Worm (Caenorhabditis elegans): ENCODE results near the gene F19G12.8.

Gene F19G12.8

ce11 chrX:1440161-1440560 is 23.0 kb downstream of the F19G12.8 start, which contains the start of gene sedl-1:
Gene sedl-1, minus strand, starts transcription at chrX:1440261.
- TF ChIP-seq jun-1 (tag; optimal IDR thresholded peaks at IDR 0.05) (no peak), mml-1 (tag; optimal IDR thresholded peaks at IDR 0.05) (no peak), fkh-2 (tag; optimal IDR thresholded peaks at IDR 0.05) (no peak), nhr-67 (tag; optimal IDR thresholded peaks at IDR 0.05) (no peak), nhr-77 (tag; optimal IDR thresholded peaks at IDR 0.05) (no peak), mdl-1 (tag; optimal IDR thresholded peaks at IDR 0.05) (no peak), zag-1 (tag; optimal IDR thresholded peaks at IDR 0.05) (no peak), nhr-237 (tag; optimal IDR thresholded peaks at IDR 0.05) (no peak), hmg-11 (tag; optimal IDR thresholded peaks at IDR 0.05) (no peak), egl-27 (tag; optimal IDR thresholded peaks at IDR 0.05) (no peak), nfya-1 (tag; optimal IDR thresholded peaks at IDR 0.05; ENCODE audit: insufficient read depth) (no peak), elt-2 (tag; optimal IDR thresholded peaks at IDR 0.05) (no peak), lin-15B (tag; optimal IDR thresholded peaks at IDR 0.05) (no peak), daf-12 (tag; optimal IDR thresholded peaks at IDR 0.05) (no peak), ama-1 (optimal IDR thresholded peaks at IDR 0.05) (no peak), ceh-28 (tag; optimal IDR thresholded peaks at IDR 0.05) (no peak), nhr-12 (tag; optimal IDR thresholded peaks at IDR 0.05) (no peak)

- no peak for TF ChIP-seq daf-12 (tag; optimal IDR thresholded peaks at IDR 0.05)
- no peak for TF ChIP-seq fkh-2 (tag; optimal IDR thresholded peaks at IDR 0.05)
- TF ChIP-seq elt-2 (tag; optimal IDR thresholded peaks at IDR 0.05), result no peak
Observed at ce11 chrX:1441602-1442183, 24.6 kb downstream of the F19G12.8 start.

- TF ChIP-seq elt-2 (tag; optimal IDR thresholded peaks at IDR 0.05) (peak; percentile 34), nhr-12 (tag; optimal IDR thresholded peaks at IDR 0.05) (no peak), pha-4 (tag; optimal IDR thresholded peaks at IDR 0.05) (no peak), nfya-1 (tag; optimal IDR thresholded peaks at IDR 0.05; ENCODE audit: insufficient read depth) (no peak), eor-1 (tag; optimal IDR thresholded peaks at IDR 0.05) (no peak), egl-5 (tag; optimal IDR thresholded peaks at IDR 0.05) (no peak), ceh-28 (tag; optimal IDR thresholded peaks at IDR 0.05) (peak; percentile 28), ceh-82 (tag; optimal IDR thresholded peaks at IDR 0.05) (no peak), mdl-1 (tag; optimal IDR thresholded peaks at IDR 0.05) (no peak), fos-1 (tag; optimal IDR thresholded peaks at IDR 0.05) (no peak), sea-2 (GFP tag; optimal IDR thresholded peaks at IDR 0.05) (no peak), fkh-2 (tag; optimal IDR thresholded peaks at IDR 0.05) (no peak), unc-39 (tag; optimal IDR thresholded peaks at IDR 0.05) (no peak), ama-1 (optimal IDR thresholded peaks at IDR 0.05) (no peak), ZK546.5 (tag; optimal IDR thresholded peaks at IDR 0.05) (no peak), nhr-23 (tag; optimal IDR thresholded peaks at IDR 0.05) (peak; percentile 21), ztf-11 (tag; optimal IDR thresholded peaks at IDR 0.05) (no peak), unc-62 (GFP tag; optimal IDR thresholded peaks at IDR 0.05) (no peak), nhr-28 (tag; optimal IDR thresholded peaks at IDR 0.05) (no peak), aly-2 (tag; optimal IDR thresholded peaks at IDR 0.05) (no peak), skn-1 (tag; optimal IDR thresholded peaks at IDR 0.05) (no peak), lin-15B (tag; optimal IDR thresholded peaks at IDR 0.05) (no peak), nhr-11 (tag; optimal IDR thresholded peaks at IDR 0.05) (no peak)
Observed at ce11 chrX:1443556-1444243, 26.6 kb downstream of the F19G12.8 start.

ce11 chrX:1445696-1446095 is 28.6 kb downstream of the F19G12.8 start:
- no peak for TF ChIP-seq jun-1 (tag; optimal IDR thresholded peaks at IDR 0.05)
- TF ChIP-seq nhr-25 (tag; optimal IDR thresholded peaks at IDR 0.05), result peak; percentile 11
- TF ChIP-seq aly-2 (tag; optimal IDR thresholded peaks at IDR 0.05), result no peak
- TF ChIP-seq elt-3 (tag; optimal IDR thresholded peaks at IDR 0.05), result no peak
- TF ChIP-seq mml-1 (tag; optimal IDR thresholded peaks at IDR 0.05), result no peak
- no peak for TF ChIP-seq nhr-237 (tag; optimal IDR thresholded peaks at IDR 0.05)
- TF ChIP-seq R02D3.7 (tag; optimal IDR thresholded peaks at IDR 0.05), result no peak
- TF ChIP-seq skn-1 (tag; optimal IDR thresholded peaks at IDR 0.05), result no peak
- no peak for TF ChIP-seq nhr-76 (tag; optimal IDR thresholded peaks at IDR 0.05)
- peak; percentile 16 for TF ChIP-seq nhr-43 (tag; optimal IDR thresholded peaks at IDR 0.05; ENCODE audit: poor library complexity, severe bottlenecking)
- TF ChIP-seq pqm-1 (tag; optimal IDR thresholded peaks at IDR 0.05), result no peak
- no peak for TF ChIP-seq ceh-9 (tag; optimal IDR thresholded peaks at IDR 0.05)
- no peak for TF ChIP-seq lin-39 (tag; optimal IDR thresholded peaks at IDR 0.05)
- no peak for TF ChIP-seq egl-27 (tag; optimal IDR thresholded peaks at IDR 0.05)
- TF ChIP-seq hmg-11 (tag; optimal IDR thresholded peaks at IDR 0.05), result no peak
- TF ChIP-seq nhr-67 (tag; optimal IDR thresholded peaks at IDR 0.05), result no peak
- TF ChIP-seq ceh-16 (tag; optimal IDR thresholded peaks at IDR 0.05), result no peak
- no peak for TF ChIP-seq egl-5 (tag; optimal IDR thresholded peaks at IDR 0.05)
- no peak for TF ChIP-seq nhr-77 (tag; optimal IDR thresholded peaks at IDR 0.05)
- no peak for TF ChIP-seq ztf-4 (tag; optimal IDR thresholded peaks at IDR 0.05)
- TF ChIP-seq nhr-23 (tag; optimal IDR thresholded peaks at IDR 0.05), result peak; percentile 33
- no peak for TF ChIP-seq ceh-28 (tag; optimal IDR thresholded peaks at IDR 0.05)
- TF ChIP-seq fkh-10 (GFP tag; optimal IDR thresholded peaks at IDR 0.05), result no peak
- TF ChIP-seq ZK546.5 (tag; optimal IDR thresholded peaks at IDR 0.05), result no peak
- TF ChIP-seq pha-4 (tag; optimal IDR thresholded peaks at IDR 0.05), result no peak
- no peak for TF ChIP-seq fos-1 (tag; optimal IDR thresholded peaks at IDR 0.05)
- no peak for TF ChIP-seq nhr-11 (tag; optimal IDR thresholded peaks at IDR 0.05)
- TF ChIP-seq mdl-1 (tag; optimal IDR thresholded peaks at IDR 0.05), result no peak
- no peak for TF ChIP-seq ztf-11 (tag; optimal IDR thresholded peaks at IDR 0.05)
- no peak for TF ChIP-seq tbx-2 (tag; optimal IDR thresholded peaks at IDR 0.05)
